Worm (Caenorhabditis elegans): ENCODE results near the gene F02C9.2.

ce11 chrV:3166260-3166659, 32.8 kb downstream of the F02C9.2 start, which contains the start of gene C36C5.4:
- TF ChIP-seq hmg-1.1 (GFP tag; IDR thresholded peaks at IDR 0.05) (no peak), php-3 (GFP tag; IDR thresholded peaks at IDR 0.05) (no peak), nhr-48 (tag; optimal IDR thresholded peaks at IDR 0.05) (no peak), unc-130 (GFP tag; optimal IDR thresholded peaks at IDR 0.05) (no peak), ama-1 (optimal IDR thresholded peaks at IDR 0.05) (no peak), mxl-3 (GFP tag; optimal IDR thresholded peaks at IDR 0.05) (no peak), skn-1 (tag; optimal IDR thresholded peaks at IDR 0.05) (no peak), unc-39 (tag; optimal IDR thresholded peaks at IDR 0.05) (no peak), ceh-28 (tag; optimal IDR thresholded peaks at IDR 0.05) (no peak), nhr-77 (tag; optimal IDR thresholded peaks at IDR 0.05) (no peak)
